Worm (Caenorhabditis elegans) whole organism, L2 larva: ENCODE measurements around the gene str-204.

Experiments used
- F13H6.1 ChIP-seq: sonication (generic microtip); optimal IDR thresholded peaks from 2 replicates; lab custom pipeline; 2016; ENCODE audit warnings: missing genetic modification characterization, missing compliant biosample characterization
- ZK546.5 ChIP-seq: sonication (generic microtip); optimal IDR thresholded peaks from 2 replicates; lab custom pipeline; 2017; ENCODE audit warnings: missing biosample characterization, missing genetic modification characterization
- ama-1 ChIP-seq: fragments of 150-350 bp; optimal IDR thresholded peaks from 2 replicates; lab custom pipeline; 2018; ENCODE audit warnings: inconsistent platforms
- ceh-16 ChIP-seq: fragments of 150-350 bp; optimal IDR thresholded peaks from 2 replicates; lab custom pipeline; 2014; ENCODE audit warnings: missing biosample characterization, missing genetic modification characterization
- ceh-82 ChIP-seq: fragments of 150-350 bp; optimal IDR thresholded peaks from 2 replicates; lab custom pipeline; 2014; ENCODE audit warnings: missing biosample characterization, missing genetic modification characterization
- elt-3 ChIP-seq: sonication (generic microtip); optimal IDR thresholded peaks from 2 replicates; lab custom pipeline; 2017; ENCODE audit warnings: missing biosample characterization, missing genetic modification characterization
- lin-13 ChIP-seq: fragments of 150-350 bp; optimal IDR thresholded peaks from 2 replicates; lab custom pipeline; 2014; ENCODE audit warnings: missing biosample characterization, missing genetic modification reagents, missing genetic modification characterization
- lsy-2 ChIP-seq, 2 experiments: fragments of 150-350 bp in 1 of 2; sonication (generic microtip) in 1 of 2; optimal IDR thresholded peaks; 2 replicates each; lab custom pipeline; 2014 to 2017; ENCODE audit warnings: missing biosample characterization in 2 of 2, missing genetic modification characterization in 2 of 2
- mdl-1 ChIP-seq, 2 experiments: fragments of 150-350 bp in 1 of 2; sonication (generic microtip) in 1 of 2; optimal IDR thresholded peaks; 2 replicates each; lab custom pipeline; 2017; ENCODE audit warnings: missing biosample characterization in 2 of 2, missing genetic modification characterization in 2 of 2
- nhr-12 ChIP-seq: fragments of 150-350 bp; optimal IDR thresholded peaks from 2 replicates; lab custom pipeline; 2014; ENCODE audit warnings: missing biosample characterization, missing genetic modification characterization
- snpc-4 ChIP-seq: fragments of 150-350 bp; optimal IDR thresholded peaks from 2 replicates; lab custom pipeline; 2014; ENCODE audit warnings: missing biosample characterization, missing genetic modification characterization
- unc-62 ChIP-seq: fragments of 150-350 bp; optimal IDR thresholded peaks from 2 replicates; lab custom pipeline; 2014; ENCODE audit warnings: missing biosample characterization, missing genetic modification reagents, missing genetic modification characterization
- zag-1 ChIP-seq: fragments of 150-350 bp; optimal IDR thresholded peaks from 2 replicates; lab custom pipeline; 2014; ENCODE audit warnings: missing biosample characterization, missing genetic modification characterization

- TF ChIP-seq lsy-2 (tag; optimal IDR thresholded peaks at IDR 0.05; lab: Kevin White, UChicago): no peak
- no peak for TF ChIP-seq lin-13 (GFP tag; lab: Kevin White, UChicago)
- no peak for TF ChIP-seq unc-62 (GFP tag; lab: Kevin White, UChicago)
- TF ChIP-seq ceh-82 (tag; lab: Kevin White, UChicago): no peak
- TF ChIP-seq zag-1 (tag; lab: Kevin White, UChicago): no peak
- TF ChIP-seq nhr-12 (tag; lab: Kevin White, UChicago): no peak
- TF ChIP-seq mdl-1 (tag; optimal IDR thresholded peaks at IDR 0.05; lab: Kevin White, UChicago): no peak
- TF ChIP-seq ama-1 (lab: Kevin White, UChicago): no peak
- no peak for TF ChIP-seq ZK546.5
- TF ChIP-seq elt-3 (tag; lab: Kevin White, UChicago): no peak
- no peak for TF ChIP-seq snpc-4 (tag; lab: Kevin White, UChicago)
- no peak for TF ChIP-seq ceh-16 (tag; lab: Kevin White, UChicago)
- no peak for TF ChIP-seq F13H6.1 (tag; lab: Kevin White, UChicago)
Measured at ce11 chrV:7129460-7129859, 30.0 kb upstream of the str-204 start, which contains the start of gene T01C4.8.
